Fruit fly (Drosophila melanogaster) Kc167 (cell line): Measurements from ENCODE around the gene Dad1.

Experiments
- Sin3A ChIP-seq: fragments of >200 bp; optimal IDR thresholded peaks from 2 replicates; lab custom pipeline; 2018; ENCODE audit warnings: missing external identifiers
- h ChIP-seq: fragments of >200 bp; optimal IDR thresholded peaks from 3 replicates; lab custom pipeline; 2018; ENCODE audit warnings: missing external identifiers

dm6 chr2L:8393122-8393521 is 9.2 kb upstream of the Dad1 start, which contains the start of gene Acp29AB:
- TF ChIP-seq h (lab: Kevin White, UChicago) (no peak), Sin3A (lab: Kevin White, UChicago) (no peak)
